Worm (Caenorhabditis elegans) whole organism, L3 larva: ENCODE results near the gene T22H9.1.

Source experiments
- aly-2 ChIP-seq: fragments of 150-350 bp; optimal IDR thresholded peaks from 2 replicates; lab custom pipeline; 2014; ENCODE audit warnings: missing biosample characterization, missing genetic modification characterization
- ceh-16 ChIP-seq: sonication (generic microtip); optimal IDR thresholded peaks from 2 replicates; lab custom pipeline; 2017; ENCODE audit warnings: missing biosample characterization, missing genetic modification characterization
- lin-15B ChIP-seq: fragments of 150-350 bp; optimal IDR thresholded peaks from 2 replicates; lab custom pipeline; 2014; ENCODE audit warnings: missing biosample characterization, missing genetic modification characterization
- nhr-25 ChIP-seq: sonication (generic microtip); optimal IDR thresholded peaks from 2 replicates; lab custom pipeline; 2017; ENCODE audit warnings: missing biosample characterization, missing genetic modification characterization
- pha-4 ChIP-seq: fragments of 150-350 bp; optimal IDR thresholded peaks from 2 replicates; lab custom pipeline; 2014; ENCODE audit warnings: missing biosample characterization, missing genetic modification reagents, missing genetic modification characterization
- pqm-1 ChIP-seq: fragments of 150-350 bp; optimal IDR thresholded peaks from 2 replicates; lab custom pipeline; 2017; ENCODE audit warnings: missing biosample characterization, missing genetic modification characterization, inconsistent platforms
- sea-2 ChIP-seq: fragments of 150-350 bp; sonication (generic microtip); optimal IDR thresholded peaks from 4 replicates; lab custom pipeline; 2014; ENCODE audit warnings: missing biosample characterization, missing genetic modification reagents, missing genetic modification characterization
- skn-1 ChIP-seq: fragments of 150-350 bp; optimal IDR thresholded peaks from 2 replicates; lab custom pipeline; 2014; ENCODE audit warnings: missing biosample characterization, missing genetic modification characterization
- zag-1 ChIP-seq: fragments of 150-350 bp; optimal IDR thresholded peaks from 2 replicates; lab custom pipeline; 2014; ENCODE audit warnings: missing biosample characterization, missing genetic modification characterization

- no peak for TF ChIP-seq nhr-25 (tag; lab: Kevin White, UChicago)
- TF ChIP-seq ceh-16 (tag; lab: Kevin White, UChicago), result no peak
- TF ChIP-seq skn-1, result no peak
- peak; percentile 57 for TF ChIP-seq pqm-1 (tag; lab: Kevin White, UChicago)
- TF ChIP-seq sea-2 (GFP tag; lab: Kevin White, UChicago), result no peak
- TF ChIP-seq pha-4 (tag; lab: Kevin White, UChicago), result no peak
- TF ChIP-seq lin-15B (tag; lab: Kevin White, UChicago), result no peak
- TF ChIP-seq zag-1 (tag; lab: Kevin White, UChicago), result no peak
- TF ChIP-seq aly-2, result no peak
These were observed 28.3 kb upstream of the T22H9.1 start for ce11 chrV:331245-331644.
